Worm (Caenorhabditis elegans) whole organism, young adult: ENCODE measurements around the gene srx-32.

Experiments
- B0019.2 ChIP-seq: fragments of 200-800 bp; sonication (Bioruptor generic); conservative IDR thresholded peaks from 2 replicates; pipeline ENCODE4 v1.3.6; 2022; ENCODE audit warnings: missing genetic modification reagents, missing genetic modification characterization, missing compliant biosample characterization
- F22D6.2 ChIP-seq: sonication (generic microtip); optimal IDR thresholded peaks from 2 replicates; lab custom pipeline; 2016; ENCODE audit warnings: mild to moderate bottlenecking, missing genetic modification characterization, missing compliant biosample characterization
- F33H1.4 ChIP-seq: fragments of 200-800 bp; sonication (Bioruptor generic); IDR thresholded peaks from 2 replicates; pipeline ENCODE4 v1.3.6; 2022; ENCODE audit warnings: missing genetic modification reagents, missing genetic modification characterization, missing compliant biosample characterization
- F37B4.10 ChIP-seq: fragments of 200-800 bp; sonication (Bioruptor generic); IDR thresholded peaks from 2 replicates; pipeline ENCODE4 v1.3.6; 2022; ENCODE audit warnings: missing genetic modification characterization, missing compliant biosample characterization
- F39B2.1 ChIP-seq: fragments of 200-800 bp; sonication (Bioruptor generic); IDR thresholded peaks from 2 replicates; pipeline ENCODE4 v1.3.6; 2022; ENCODE audit warnings: missing genetic modification reagents, missing genetic modification characterization, missing compliant biosample characterization
- K12H6.12 ChIP-seq: fragments of 200-800 bp; sonication (Bioruptor generic); optimal IDR thresholded peaks from 2 replicates; lab custom pipeline; 2018; ENCODE audit warnings: mild to moderate bottlenecking, missing genetic modification characterization, missing compliant biosample characterization
- Y67H2A.10 ChIP-seq: fragments of 200-800 bp; sonication (Bioruptor generic); conservative IDR thresholded peaks from 2 replicates; pipeline ENCODE4 v1.3.6; 2022; ENCODE audit warnings: missing genetic modification reagents, missing genetic modification characterization, missing compliant biosample characterization
- ama-1 ChIP-seq, 3 experiments: fragments of 150-350 bp in 1 of 3; sonication (generic microtip) in 2 of 3; optimal IDR thresholded peaks; 2 replicates each; lab custom pipeline; 2014 to 2018; ENCODE audit warnings: missing biosample characterization in 2 of 3, missing genetic modification characterization in 2 of 3, missing genetic modification reagents in 2 of 3
- attf-6 ChIP-seq: fragments of 200-800 bp; sonication (Bioruptor generic); IDR thresholded peaks from 2 replicates; pipeline ENCODE4 v1.3.6; 2022; ENCODE audit warnings: missing genetic modification reagents, missing genetic modification characterization, missing compliant biosample characterization
- bed-2 ChIP-seq: fragments of 200-800 bp; sonication (Bioruptor generic); IDR thresholded peaks from 2 replicates; pipeline ENCODE4 v1.3.6; 2022; ENCODE audit warnings: missing genetic modification reagents, missing genetic modification characterization, missing compliant biosample characterization
- ccch-3 ChIP-seq: fragments of 200-800 bp; sonication (Bioruptor generic); optimal IDR thresholded peaks from 2 replicates; lab custom pipeline; 2018; ENCODE audit warnings: mild to moderate bottlenecking, missing genetic modification characterization, missing compliant biosample characterization
- ceh-100 ChIP-seq: fragments of 200-800 bp; sonication (Bioruptor generic); IDR thresholded peaks from 2 replicates; pipeline ENCODE4 v1.3.6; 2022; ENCODE audit warnings: missing genetic modification reagents, missing genetic modification characterization, missing compliant biosample characterization
- ceh-27 ChIP-seq: fragments of 200-800 bp; sonication (Bioruptor generic); optimal IDR thresholded peaks from 2 replicates; lab custom pipeline; 2018; ENCODE audit warnings: mild to moderate bottlenecking, missing genetic modification characterization, moderate library complexity, missing compliant biosample characterization
- ceh-79 ChIP-seq: sonication (generic microtip); optimal IDR thresholded peaks from 2 replicates; lab custom pipeline; 2017; ENCODE audit warnings: mild to moderate bottlenecking, missing genetic modification characterization, missing compliant biosample characterization
- ceh-91 ChIP-seq: fragments of 200-800 bp; sonication (Bioruptor generic); IDR thresholded peaks from 2 replicates; pipeline ENCODE4 v1.3.6; 2022; ENCODE audit warnings: missing genetic modification reagents, missing genetic modification characterization, missing compliant biosample characterization
- chd-7 ChIP-seq: sonication (generic microtip); optimal IDR thresholded peaks from 2 replicates; lab custom pipeline; 2016; ENCODE audit warnings: mild to moderate bottlenecking, missing genetic modification characterization, moderate library complexity, missing compliant biosample characterization
- ets-4 ChIP-seq: fragments of 200-800 bp; sonication (Bioruptor generic); optimal IDR thresholded peaks from 2 replicates; lab custom pipeline; 2018; ENCODE audit warnings: mild to moderate bottlenecking, missing genetic modification characterization, missing compliant biosample characterization
- fkh-3 ChIP-seq: sonication (generic microtip); optimal IDR thresholded peaks from 2 replicates; lab custom pipeline; 2016; ENCODE audit warnings: mild to moderate bottlenecking, missing genetic modification characterization, missing compliant biosample characterization
- hlh-12 ChIP-seq: sonication (generic microtip); optimal IDR thresholded peaks from 2 replicates; lab custom pipeline; 2016; ENCODE audit warnings: missing genetic modification characterization, missing compliant biosample characterization
- hmg-1.2 ChIP-seq: fragments of 200-800 bp; sonication (Bioruptor generic); IDR thresholded peaks from 2 replicates; pipeline ENCODE4 v1.3.6; 2022; ENCODE audit warnings: missing genetic modification reagents, missing genetic modification characterization, missing compliant biosample characterization
- hsf-1 ChIP-seq: fragments of 200-800 bp; sonication (Bioruptor generic); IDR thresholded peaks from 2 replicates; pipeline ENCODE4 v1.3.6; 2022; ENCODE audit warnings: missing genetic modification reagents, missing genetic modification characterization, missing compliant biosample characterization
- lin-26 ChIP-seq: fragments of 200-800 bp; sonication (Bioruptor generic); IDR thresholded peaks from 2 replicates; pipeline ENCODE4 v1.3.6; 2022; ENCODE audit warnings: missing genetic modification reagents, missing genetic modification characterization, missing compliant biosample characterization
- lin-35 ChIP-seq, 3 experiments: fragments of 150-350 bp in 2 of 3; sonication (generic microtip) in 1 of 3; optimal IDR thresholded peaks; 2 replicates each; lab custom pipeline; 2014 to 2018; ENCODE audit warnings: missing biosample characterization in 3 of 3, missing genetic modification characterization in 3 of 3, missing genetic modification reagents in 3 of 3
- lsy-27 ChIP-seq: sonication (generic microtip); optimal IDR thresholded peaks from 2 replicates; lab custom pipeline; 2017; ENCODE audit warnings: missing genetic modification characterization, mild to moderate bottlenecking, missing compliant biosample characterization, antibody characterized with exemption, missing genotype, borderline replicate concordance; ENCODE audit not compliant: insufficient read depth
- madf-6 ChIP-seq: fragments of 200-800 bp; sonication (Bioruptor generic); IDR thresholded peaks from 2 replicates; pipeline ENCODE4 v1.3.6; 2022; ENCODE audit warnings: missing genetic modification reagents, missing genetic modification characterization, missing compliant biosample characterization
- madf-8 ChIP-seq: fragments of 200-800 bp; sonication (Bioruptor generic); conservative IDR thresholded peaks from 2 replicates; pipeline ENCODE4 v1.3.6; 2022; ENCODE audit warnings: missing genetic modification reagents, missing genetic modification characterization, missing compliant biosample characterization
- mel-28 ChIP-seq: sonication (generic microtip); optimal IDR thresholded peaks from 2 replicates; lab custom pipeline; 2016; ENCODE audit warnings: borderline replicate concordance, mild to moderate bottlenecking, missing genetic modification characterization, missing compliant biosample characterization
- nfya-2 ChIP-seq: fragments of 200-800 bp; sonication (Bioruptor generic); IDR thresholded peaks from 2 replicates; pipeline ENCODE4 v1.3.6; 2022; ENCODE audit warnings: missing genetic modification reagents, missing genetic modification characterization, missing compliant biosample characterization
- nhr-120 ChIP-seq: fragments of 200-800 bp; sonication (Bioruptor generic); IDR thresholded peaks from 2 replicates; pipeline ENCODE4 v1.3.6; 2022; ENCODE audit warnings: missing genetic modification characterization, missing compliant biosample characterization
- nhr-179 ChIP-seq: sonication (generic microtip); optimal IDR thresholded peaks from 2 replicates; lab custom pipeline; 2016; ENCODE audit warnings: mild to moderate bottlenecking, missing genetic modification characterization, missing compliant biosample characterization
- nhr-90 ChIP-seq: sonication (generic microtip); optimal IDR thresholded peaks from 2 replicates; lab custom pipeline; 2016; ENCODE audit warnings: missing genotype, mild to moderate bottlenecking, missing genetic modification characterization, missing compliant biosample characterization
- pbrm-1 ChIP-seq: fragments of 200-800 bp; sonication (Bioruptor generic); IDR thresholded peaks from 2 replicates; pipeline ENCODE4 v1.3.6; 2022; ENCODE audit warnings: missing genetic modification reagents, missing genetic modification characterization, missing compliant biosample characterization
- repo-1 ChIP-seq: sonication (generic microtip); optimal IDR thresholded peaks from 2 replicates; lab custom pipeline; 2017; ENCODE audit warnings: mild to moderate bottlenecking, missing genetic modification characterization, missing compliant biosample characterization
- rpc-1 ChIP-seq, 2 experiments: fragments of 150-350 bp in 1 of 2; sonication (generic microtip) in 1 of 2; optimal IDR thresholded peaks; 2 replicates each; lab custom pipeline; 2014 to 2018; ENCODE audit warnings: missing biosample characterization in 1 of 2, missing genetic modification characterization in 1 of 2, missing genetic modification reagents in 1 of 2, missing genotype in 1 of 2
- sdz-38 ChIP-seq: sonication (generic microtip); optimal IDR thresholded peaks from 2 replicates; lab custom pipeline; 2016; ENCODE audit warnings: missing genotype, missing genetic modification characterization, missing compliant biosample characterization
- sea-2 ChIP-seq: fragments of 200-800 bp; sonication (Bioruptor generic); IDR thresholded peaks from 2 replicates; pipeline ENCODE4 v1.3.6; 2022; ENCODE audit warnings: missing genetic modification characterization, missing compliant biosample characterization
- snpc-1.3 ChIP-seq: sonication (generic microtip); optimal IDR thresholded peaks from 2 replicates; lab custom pipeline; 2017; ENCODE audit warnings: missing genetic modification characterization, mild to moderate bottlenecking, missing compliant biosample characterization, antibody characterized with exemption, moderate library complexity, missing genotype, missing genetic modification reagents; ENCODE audit not compliant: insufficient read depth
- somi-1 ChIP-seq: fragments of 200-800 bp; sonication (Bioruptor generic); optimal IDR thresholded peaks from 2 replicates; lab custom pipeline; 2018; ENCODE audit warnings: mild to moderate bottlenecking, missing genetic modification characterization, missing compliant biosample characterization
- sptf-2 ChIP-seq: fragments of 200-800 bp; sonication (Bioruptor generic); optimal IDR thresholded peaks from 2 replicates; lab custom pipeline; 2018; ENCODE audit warnings: mild to moderate bottlenecking, missing genetic modification characterization, missing compliant biosample characterization
- tbp1 ChIP-seq: fragments of 200-800 bp; sonication (Bioruptor generic); optimal IDR thresholded peaks from 2 replicates; lab custom pipeline; 2018; ENCODE audit warnings: mild to moderate bottlenecking, missing genetic modification characterization, missing compliant biosample characterization
- unc-130 ChIP-seq: sonication (generic microtip); optimal IDR thresholded peaks from 2 replicates; lab custom pipeline; 2016; ENCODE audit warnings: missing genetic modification reagents, missing genetic modification characterization, missing compliant biosample characterization
- zfh-2 ChIP-seq: fragments of 200-800 bp; sonication (Bioruptor generic); conservative IDR thresholded peaks from 2 replicates; pipeline ENCODE4 v1.3.6; 2022; ENCODE audit warnings: missing genetic modification reagents, missing genetic modification characterization, missing compliant biosample characterization
- zim-3 ChIP-seq: sonication (generic microtip); optimal IDR thresholded peaks from 2 replicates; lab custom pipeline; 2017; ENCODE audit warnings: mild to moderate bottlenecking, missing genetic modification characterization, moderate library complexity, missing compliant biosample characterization
- ztf-18 ChIP-seq: sonication (generic microtip); optimal IDR thresholded peaks from 2 replicates; lab custom pipeline; 2016; ENCODE audit warnings: missing genotype, mild to moderate bottlenecking, missing genetic modification characterization, missing compliant biosample characterization
- ztf-22 ChIP-seq: fragments of 200-800 bp; sonication (Bioruptor generic); optimal IDR thresholded peaks from 2 replicates; lab custom pipeline; 2018; ENCODE audit warnings: mild to moderate bottlenecking, missing genetic modification characterization, moderate library complexity, missing compliant biosample characterization
- ztf-28 ChIP-seq: fragments of 200-800 bp; sonication (Bioruptor generic); IDR thresholded peaks from 2 replicates; pipeline ENCODE4 v1.3.6; 2022; ENCODE audit warnings: missing genetic modification reagents, missing genetic modification characterization, missing compliant biosample characterization
- ztf-3 ChIP-seq: fragments of 200-800 bp; sonication (Bioruptor generic); optimal IDR thresholded peaks from 2 replicates; lab custom pipeline; 2018; ENCODE audit warnings: mild to moderate bottlenecking, missing genetic modification characterization, missing compliant biosample characterization

The srx-32 gene

DNA sequence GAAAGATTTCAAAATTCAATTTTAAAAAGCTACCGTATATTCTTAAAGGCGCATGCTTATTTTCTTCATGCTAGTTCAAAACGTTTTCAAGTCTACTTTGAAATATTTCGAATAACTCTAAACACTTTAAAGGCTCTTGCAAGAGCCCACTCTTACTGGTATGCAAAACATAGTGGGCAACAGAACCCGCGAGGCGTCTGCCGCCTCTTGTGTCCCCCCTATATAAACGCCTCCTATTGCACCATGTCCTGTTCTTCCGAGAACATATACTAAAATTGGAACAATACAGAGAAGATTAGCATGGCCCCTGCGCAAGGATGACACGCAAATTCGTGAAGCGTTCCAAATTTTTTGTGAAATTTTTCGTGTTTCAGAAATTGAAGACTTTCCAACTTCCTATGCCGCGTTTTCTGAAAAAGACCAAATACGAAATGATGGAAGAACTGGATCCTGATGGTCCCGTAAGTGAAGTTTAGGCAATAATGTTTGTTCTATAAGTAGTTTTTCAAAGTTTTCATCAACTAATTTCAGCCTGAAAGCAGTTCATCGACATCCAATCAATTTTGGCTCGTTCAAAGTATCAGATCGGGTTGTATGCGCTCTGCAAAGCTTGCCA lies 38.4 kb upstream of the srx-32 start (continued):
- TF ChIP-seq ztf-22 (no peak), madf-6 (GFP tag; lab: Robert Waterston, UW) (peak; percentile 81), chd-7 (tag; lab: Kevin White, UChicago) (no peak), hlh-12 (no peak), F22D6.2 (tag; lab: Kevin White, UChicago) (no peak), ceh-100 (GFP tag; lab: Robert Waterston, UW) (peak; percentile 46; the same call in 1 of the 2 replicates), ama-1 (optimal IDR thresholded peaks at IDR 0.05; lab: Kevin White, UChicago) (no peak), ama-1 (GFP tag; optimal IDR thresholded peaks at IDR 0.05; lab: Kevin White, UChicago) (no peak), ztf-3 (GFP tag; lab: Kevin White, UChicago) (no peak), ztf-28 (GFP tag; lab: Robert Waterston, UW) (no peak), ceh-91 (no peak), Y67H2A.10 (GFP tag; lab: Robert Waterston, UW) (no peak), sdz-38 (tag; lab: Kevin White, UChicago) (no peak), lsy-27 (tag; lab: Kevin White, UChicago) (no peak), hmg-1.2 (GFP tag; lab: Robert Waterston, UW) (peak; percentile 98), ceh-79 (tag; lab: Kevin White, UChicago) (no peak), snpc-1.3 (no peak), nhr-120 (GFP tag; lab: Robert Waterston, UW) (no peak), zim-3 (tag; lab: Kevin White, UChicago) (no peak), nfya-2 (no peak), ceh-27 (GFP tag; lab: Kevin White, UChicago) (no peak), unc-130 (GFP tag; lab: Kevin White, UChicago) (no peak), nhr-179 (no peak), sea-2 (GFP tag; lab: Robert Waterston, UW) (peak; percentile 64; the same call in 1 of the 2 replicates), F33H1.4 (GFP tag; lab: Robert Waterston, UW) (0 out of 2 replicates have a peak, but pooled peaks have one; percentile 17), bed-2 (GFP tag; lab: Robert Waterston, UW) (no peak), F39B2.1 (no peak), lin-35 (GFP tag; optimal IDR thresholded peaks at IDR 0.05; lab: Kevin White, UChicago) (no peak), tbp1 (GFP tag; lab: Kevin White, UChicago) (peak; percentile 79), ccch-3 (GFP tag; lab: Kevin White, UChicago) (no peak), attf-6 (GFP tag; lab: Robert Waterston, UW) (0 out of 2 replicates have a peak, but pooled peaks have one; percentile 31), nhr-90 (no peak), hsf-1 (GFP tag; lab: Robert Waterston, UW) (peak; percentile 66; the same call in 1 of the 2 replicates), ztf-18 (peak; percentile 11), somi-1 (no peak), mel-28 (tag; lab: Kevin White, UChicago) (no peak), lin-26 (GFP tag; lab: Robert Waterston, UW) (peak; percentile 83), pbrm-1 (GFP tag; lab: Robert Waterston, UW) (no peak), rpc-1 (optimal IDR thresholded peaks at IDR 0.05; lab: Kevin White, UChicago) (peak; percentile 54), rpc-1 (tag; optimal IDR thresholded peaks at IDR 0.05; lab: Kevin White, UChicago) (peak; percentile 74), B0019.2 (no peak), madf-8 (peak; percentile 54), zfh-2 (GFP tag; lab: Robert Waterston, UW) (no peak), sptf-2 (GFP tag; lab: Kevin White, UChicago) (no peak), F37B4.10 (GFP tag; lab: Robert Waterston, UW) (no peak), ets-4 (GFP tag; lab: Kevin White, UChicago) (no peak), repo-1 (tag; lab: Kevin White, UChicago) (no peak), fkh-3 (tag; lab: Kevin White, UChicago) (no peak), K12H6.12 (no peak)
